Worm (Caenorhabditis elegans): ENCODE data around the gene str-118.

DNA sequence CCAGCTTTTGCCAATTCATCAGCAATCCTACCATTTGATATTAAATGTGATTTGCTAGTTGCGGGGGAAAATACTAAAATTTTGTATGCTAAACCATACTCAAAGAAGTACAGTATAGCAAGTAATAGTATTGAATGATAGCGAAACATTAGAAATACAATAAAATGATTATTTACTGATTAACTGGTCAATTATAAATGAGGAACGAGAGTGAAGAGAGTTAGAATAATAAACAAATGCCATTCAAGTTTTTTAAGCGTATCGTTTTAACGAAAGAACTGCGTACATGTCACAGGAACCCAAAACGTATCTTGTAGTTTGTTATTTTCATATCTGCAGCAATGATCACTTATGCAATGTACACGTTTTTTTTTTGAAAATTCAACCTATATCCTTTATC is 46.5 kb downstream of the str-118 start, which contains the start of gene ugt-47:
- no peak for TF ChIP-seq nhr-237 (tag; optimal IDR thresholded peaks at IDR 0.05)
- no peak for TF ChIP-seq elt-1 (tag; optimal IDR thresholded peaks at IDR 0.05)
- TF ChIP-seq unc-39 (tag; optimal IDR thresholded peaks at IDR 0.05) = no peak
- no peak for TF ChIP-seq lin-39 (tag; optimal IDR thresholded peaks at IDR 0.05)
- TF ChIP-seq ceh-28 (tag; optimal IDR thresholded peaks at IDR 0.05) = no peak
- no peak for TF ChIP-seq nhr-23 (tag; optimal IDR thresholded peaks at IDR 0.05)
